Worm (Caenorhabditis elegans): Measurements from ENCODE around the gene col-130.

col-130 gene

DNA sequence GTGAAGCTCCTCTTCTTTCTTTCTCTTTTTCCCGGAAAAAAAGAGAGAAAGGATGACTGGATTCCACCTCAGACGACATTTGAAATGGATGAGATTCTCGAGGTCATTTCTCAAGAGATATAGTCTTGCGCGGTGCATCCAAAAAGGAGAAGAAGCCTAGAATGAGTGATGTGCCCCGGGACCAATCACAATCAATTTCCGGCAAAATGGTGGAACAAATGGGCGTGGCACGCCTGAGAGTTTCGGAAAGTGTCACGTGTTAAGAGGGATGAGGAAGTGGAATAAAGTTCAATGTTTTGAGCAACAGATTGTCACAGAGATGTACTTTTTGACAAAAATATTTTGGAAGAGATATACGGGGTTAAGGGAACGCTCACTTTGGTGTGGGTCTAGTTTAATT, 2.7 kb downstream of the col-130 start:
- TF ChIP-seq ceh-6 (GFP tag; optimal IDR thresholded peaks at IDR 0.05) (no peak), fkh-10 (GFP tag; optimal IDR thresholded peaks at IDR 0.05) (no peak), sdc-2 (tag; optimal IDR thresholded peaks at IDR 0.05) (no peak), ceh-31 (tag; optimal IDR thresholded peaks at IDR 0.05) (no peak), ahr-1 (tag; optimal IDR thresholded peaks at IDR 0.05) (no peak), T23F11.4 (GFP tag; optimal IDR thresholded peaks at IDR 0.05) (no peak)

DNA sequence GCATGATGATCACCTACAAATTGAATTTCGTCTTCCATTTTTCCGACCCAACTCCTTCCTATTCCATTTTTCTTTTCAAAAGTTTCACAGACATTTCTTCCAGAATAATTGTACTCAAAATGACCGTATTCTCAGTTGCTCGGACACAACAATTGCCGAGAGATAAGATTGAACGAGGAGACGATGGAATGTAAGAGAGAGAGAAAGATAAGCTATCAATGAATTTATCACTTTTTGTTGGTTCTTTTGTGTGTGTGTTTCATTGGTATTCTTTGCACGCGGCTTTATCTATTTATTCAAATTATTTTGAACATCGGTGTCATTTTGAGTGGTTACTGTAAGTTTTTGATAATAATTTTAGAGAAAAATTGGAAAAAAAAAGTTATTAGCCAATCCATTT, 7.9 kb downstream of the col-130 start, which contains the start of gene ugt-65:
TSS of gene ugt-65 (plus strand) at position 229 of the 400 bp plus-strand sequence.
- TF ChIP-seq pros-1 (tag; optimal IDR thresholded peaks at IDR 0.05), result no peak
- TF ChIP-seq elt-2 (tag; optimal IDR thresholded peaks at IDR 0.05), result peak; percentile 86

DNA sequence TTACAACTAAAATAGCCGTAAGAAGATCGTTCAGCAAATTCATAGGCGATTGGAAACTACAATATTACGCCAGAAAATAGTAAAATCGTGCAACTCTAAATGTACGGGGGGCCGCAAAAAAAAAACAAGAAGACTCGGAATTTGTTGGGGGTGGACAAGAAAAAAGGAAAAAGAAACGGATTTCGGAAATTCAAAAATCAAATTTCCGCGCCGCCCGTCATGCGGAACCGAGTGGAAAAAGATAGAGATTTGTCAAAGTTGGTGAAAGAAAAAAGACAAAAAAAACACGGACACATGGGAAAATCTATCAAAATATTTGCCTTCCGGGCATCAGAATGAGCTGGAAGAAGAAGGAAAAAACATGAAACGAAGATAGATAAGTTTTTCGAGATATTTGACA, 9.0 kb downstream of the col-130 start:
- no peak for TF ChIP-seq ref-2 (tag; optimal IDR thresholded peaks at IDR 0.05)
- no peak for TF ChIP-seq fkh-10 (GFP tag; optimal IDR thresholded peaks at IDR 0.05)
- no peak for TF ChIP-seq syd-9 (tag; optimal IDR thresholded peaks at IDR 0.05)
- no peak for TF ChIP-seq fkh-6 (tag; optimal IDR thresholded peaks at IDR 0.05)
- no peak for TF ChIP-seq pag-3 (tag; optimal IDR thresholded peaks at IDR 0.05; ENCODE audit: borderline replicate concordance)
- no peak for TF ChIP-seq zip-5 (tag; optimal IDR thresholded peaks at IDR 0.05)
- peak; percentile 86 for TF ChIP-seq unc-42 (tag; optimal IDR thresholded peaks at IDR 0.05)

DNA sequence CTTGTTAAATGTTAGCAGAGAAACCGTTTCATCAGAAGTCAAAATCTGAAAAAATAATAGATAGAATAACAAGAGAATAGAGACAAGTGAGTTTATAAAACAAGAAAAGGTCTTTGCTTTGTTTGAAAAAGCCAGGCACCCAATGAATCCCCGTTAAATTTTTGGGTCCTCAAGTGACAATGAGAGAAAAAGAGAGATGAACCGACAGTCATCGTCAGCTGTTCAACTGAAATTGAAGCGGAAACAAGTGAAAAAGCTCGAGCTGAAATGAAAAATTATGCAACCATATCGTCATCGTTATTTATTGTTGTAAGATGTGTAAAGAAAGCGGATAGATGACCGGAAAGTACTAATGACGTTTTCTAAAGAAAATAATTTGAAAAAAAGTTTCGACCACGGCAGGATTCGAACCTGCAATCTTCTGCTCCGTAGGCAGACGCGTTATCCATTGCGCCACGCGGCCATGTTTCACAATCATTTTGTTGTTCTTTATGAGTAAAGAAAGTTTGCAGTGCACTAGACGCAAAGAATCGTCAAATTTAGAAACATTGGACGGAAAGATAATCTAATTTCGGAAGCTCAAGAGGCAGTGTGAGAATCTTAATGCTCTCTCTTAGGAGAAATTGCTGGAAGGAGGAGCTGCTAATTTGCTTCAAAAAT, 10.7 kb downstream of the col-130 start, which contains the start of gene F08G5.3:
TSS of gene F08G5.3 (minus strand) at position 51 of the 660 bp plus-strand sequence.
- no peak for TF ChIP-seq dmd-4 (tag; optimal IDR thresholded peaks at IDR 0.05; ENCODE audit: borderline replicate concordance)
- TF ChIP-seq pha-2 (tag; optimal IDR thresholded peaks at IDR 0.05), result no peak
- peak; percentile 43; the same call in 1 of the 2 replicates for TF ChIP-seq unc-3 (GFP tag; conservative IDR thresholded peaks at IDR 0.05)
- TF ChIP-seq unc-3 (tag; optimal IDR thresholded peaks at IDR 0.05), result no peak
- peak; percentile 58 for TF ChIP-seq elt-2 (tag; optimal IDR thresholded peaks at IDR 0.05)
- no peak for TF ChIP-seq gmeb-2 (tag; optimal IDR thresholded peaks at IDR 0.05)
- no peak for TF ChIP-seq ahr-1 (tag; optimal IDR thresholded peaks at IDR 0.05)
- TF ChIP-seq Y22D7AL.16 (tag; optimal IDR thresholded peaks at IDR 0.05), result no peak
- no peak for TF ChIP-seq hlh-6 (tag; optimal IDR thresholded peaks at IDR 0.05)
- no peak for TF ChIP-seq syd-9 (tag; optimal IDR thresholded peaks at IDR 0.05)
- TF ChIP-seq pros-1 (tag; optimal IDR thresholded peaks at IDR 0.05), result no peak
- no peak for TF ChIP-seq eyg-1 (tag; optimal IDR thresholded peaks at IDR 0.05)
- no peak for TF ChIP-seq ceh-48 (tag; optimal IDR thresholded peaks at IDR 0.05)
- TF ChIP-seq unc-55 (GFP tag; optimal IDR thresholded peaks at IDR 0.05), result no peak
- no peak for TF ChIP-seq lin-11 (tag; optimal IDR thresholded peaks at IDR 0.05)
- TF ChIP-seq che-1 (tag; optimal IDR thresholded peaks at IDR 0.05), result no peak
- TF ChIP-seq mec-3 (tag; optimal IDR thresholded peaks at IDR 0.05; ENCODE audit: borderline replicate concordance), result no peak
- TF ChIP-seq sdc-2 (tag; optimal IDR thresholded peaks at IDR 0.05), result no peak
- TF ChIP-seq pag-3 (tag; optimal IDR thresholded peaks at IDR 0.05; ENCODE audit: borderline replicate concordance), result no peak
- TF ChIP-seq madf-2 (tag; optimal IDR thresholded peaks at IDR 0.05), result no peak
- TF ChIP-seq K09A11.1 (tag; optimal IDR thresholded peaks at IDR 0.05; ENCODE audit: insufficient read depth), result no peak
- no peak for TF ChIP-seq zip-5 (tag; optimal IDR thresholded peaks at IDR 0.05)
- no peak for TF ChIP-seq lim-6 (tag; optimal IDR thresholded peaks at IDR 0.05)
- no peak for TF ChIP-seq hlh-30 (tag; optimal IDR thresholded peaks at IDR 0.05; ENCODE audit: insufficient read depth)
- TF ChIP-seq T23F11.4 (GFP tag; optimal IDR thresholded peaks at IDR 0.05), result peak; percentile 27
- no peak for TF ChIP-seq ceh-9 (tag; optimal IDR thresholded peaks at IDR 0.05)
- peak; percentile 13 for TF ChIP-seq ceh-14 (tag; optimal IDR thresholded peaks at IDR 0.05)
- peak; percentile 22 for TF ChIP-seq ceh-19 (GFP tag; optimal IDR thresholded peaks at IDR 0.05)
- no peak for TF ChIP-seq nhr-232 (tag; optimal IDR thresholded peaks at IDR 0.05)
- no peak for TF ChIP-seq unc-86 (tag; optimal IDR thresholded peaks at IDR 0.05)
- no peak for TF ChIP-seq pat-9 (tag; optimal IDR thresholded peaks at IDR 0.05)
- peak; percentile 33 for TF ChIP-seq ceh-6 (GFP tag; optimal IDR thresholded peaks at IDR 0.05)
- peak; percentile 20 for TF ChIP-seq npax-4 (tag; optimal IDR thresholded peaks at IDR 0.05)
- TF ChIP-seq ceh-18 (tag; optimal IDR thresholded peaks at IDR 0.05), result peak; percentile 31
- no peak for TF ChIP-seq fax-1 (tag; optimal IDR thresholded peaks at IDR 0.05)
- peak; percentile 37 for TF ChIP-seq C38D4.7 (GFP tag; optimal IDR thresholded peaks at IDR 0.05)
- peak; percentile 62 for TF ChIP-seq unc-42 (tag; optimal IDR thresholded peaks at IDR 0.05)
- TF ChIP-seq ttx-3 (tag; optimal IDR thresholded peaks at IDR 0.05), result no peak

Measured in whole organism, late embryonic.